Fruit fly (Drosophila melanogaster) whole organism, embryonic: ENCODE measurements around the gene IntS6.

Experiments
- Ada2b ChIP-seq: fragments of 200-800 bp; sonication (Bioruptor generic); IDR thresholded peaks from 2 replicates; pipeline ENCODE4 v1.3.6; 2022; ENCODE audit warnings: missing biosample characterization, missing genetic modification characterization
- Bgb ChIP-seq: fragments of 200-800 bp; sonication (Bioruptor generic); IDR thresholded peaks from 2 replicates; pipeline ENCODE4 v1.3.6; 2022; ENCODE audit warnings: missing biosample characterization, missing genetic modification characterization; ENCODE audit not compliant: partially characterized antibody
- C15 ChIP-seq: fragments of 200-800 bp; sonication (Bioruptor generic); IDR thresholded peaks from 3 replicates; pipeline ENCODE4 v1.3.6; 2022; ENCODE audit warnings: missing biosample characterization, missing genetic modification characterization
- CG10147 ChIP-seq: fragments of 200-800 bp; sonication (Bioruptor generic); optimal IDR thresholded peaks from 2 replicates; lab custom pipeline; 2019; ENCODE audit warnings: missing biosample characterization, mild to moderate bottlenecking, missing genetic modification characterization, moderate library complexity
- CG10543 ChIP-seq: fragments of 200-800 bp; sonication (Bioruptor generic); optimal IDR thresholded peaks from 3 replicates; lab custom pipeline; 2017; ENCODE audit warnings: missing biosample characterization, mild to moderate bottlenecking, missing genetic modification characterization, moderate library complexity
- CG11560 ChIP-seq: fragments of 200-800 bp; sonication (Bioruptor generic); IDR thresholded peaks from 3 replicates; pipeline ENCODE4 v1.3.6; 2022; ENCODE audit warnings: missing biosample characterization, missing genetic modification characterization
- CG12744 ChIP-seq: fragments of 200-800 bp; sonication (Bioruptor generic); optimal IDR thresholded peaks from 2 replicates; lab custom pipeline; 2016; ENCODE audit warnings: missing biosample characterization, missing genetic modification characterization
- CG1529 ChIP-seq: fragments of 200-800 bp; sonication (Bioruptor generic); optimal IDR thresholded peaks from 3 replicates; lab custom pipeline; 2018; ENCODE audit warnings: missing biosample characterization, missing genetic modification characterization
- CG2120 ChIP-seq: fragments of 200-800 bp; sonication (Bioruptor generic); optimal IDR thresholded peaks from 3 replicates; lab custom pipeline; 2016; ENCODE audit warnings: missing biosample characterization, missing genetic modification characterization
- CG2202 ChIP-seq: fragments of 200-800 bp; sonication (Bioruptor generic); optimal IDR thresholded peaks from 2 replicates; lab custom pipeline; 2018; ENCODE audit warnings: missing biosample characterization, mild to moderate bottlenecking, missing genetic modification characterization
- CG34376 ChIP-seq: fragments of 200-800 bp; sonication (Bioruptor generic); optimal IDR thresholded peaks from 2 replicates; lab custom pipeline; 2018; ENCODE audit warnings: missing biosample characterization, mild to moderate bottlenecking, missing genetic modification characterization
- CG4328 ChIP-seq: fragments of 200-800 bp; sonication (Bioruptor generic); optimal IDR thresholded peaks from 3 replicates; lab custom pipeline; 2017; ENCODE audit warnings: missing biosample characterization, missing genetic modification reagents, missing genetic modification characterization
- CG4617 ChIP-seq: fragments of 200-800 bp; sonication (Bioruptor generic); optimal IDR thresholded peaks from 3 replicates; lab custom pipeline; 2016; ENCODE audit warnings: missing biosample characterization, missing genetic modification characterization, borderline replicate concordance
- CG4820 ChIP-seq: fragments of 200-800 bp; sonication (Bioruptor generic); optimal IDR thresholded peaks from 3 replicates; lab custom pipeline; 2016; ENCODE audit warnings: missing biosample characterization, missing genetic modification characterization
- CG6813 ChIP-seq: fragments of 200-800 bp; sonication (Bioruptor generic); optimal IDR thresholded peaks from 2 replicates; lab custom pipeline; 2017; ENCODE audit warnings: missing biosample characterization, missing genetic modification characterization, mild to moderate bottlenecking, moderate library complexity, missing genetic modification reagents
- CG8281 ChIP-seq: fragments of 200-800 bp; sonication (Bioruptor generic); optimal IDR thresholded peaks from 2 replicates; lab custom pipeline; 2018; ENCODE audit warnings: missing biosample characterization, mild to moderate bottlenecking, missing genetic modification characterization, moderate library complexity
- Dek ChIP-seq: fragments of 200-800 bp; sonication (Bioruptor generic); optimal IDR thresholded peaks from 3 replicates; lab custom pipeline; 2019; ENCODE audit warnings: missing biosample characterization, mild to moderate bottlenecking, missing genetic modification characterization, moderate library complexity
- E2f2 ChIP-seq: fragments of 200-800 bp; sonication (Bioruptor generic); IDR thresholded peaks from 2 replicates; pipeline ENCODE4 v1.3.6; 2022; ENCODE audit warnings: missing biosample characterization, missing genetic modification characterization
- Elba2 ChIP-seq: fragments of 200-800 bp; sonication (Bioruptor generic); optimal IDR thresholded peaks from 3 replicates; lab custom pipeline; 2016; ENCODE audit warnings: missing biosample characterization, missing genetic modification characterization
- Fer1 ChIP-seq: fragments of 200-800 bp; sonication (Bioruptor generic); optimal IDR thresholded peaks from 2 replicates; lab custom pipeline; 2017; ENCODE audit warnings: missing biosample characterization, mild to moderate bottlenecking, missing genetic modification characterization
- Fer2 ChIP-seq: fragments of 200-800 bp; sonication (Bioruptor generic); optimal IDR thresholded peaks from 2 replicates; lab custom pipeline; 2018; ENCODE audit warnings: missing biosample characterization, mild to moderate bottlenecking, missing genetic modification characterization, moderate library complexity
- GATAe ChIP-seq: fragments of 200-800 bp; sonication (Bioruptor generic); conservative IDR thresholded peaks from 2 replicates; pipeline ENCODE4 v1.3.6; 2022; ENCODE audit warnings: missing biosample characterization, missing genetic modification characterization
- Gug ChIP-seq: fragments of 200-800 bp; sonication (Bioruptor generic); IDR thresholded peaks from 4 replicates; pipeline ENCODE4 v1.3.6; 2022; ENCODE audit warnings: missing biosample characterization, missing genetic modification characterization
- Kr ChIP-seq: fragments of 200-800 bp; sonication (Bioruptor generic); optimal IDR thresholded peaks from 2 replicates; lab custom pipeline; 2017; ENCODE audit warnings: missing biosample characterization, mild to moderate bottlenecking, missing genetic modification characterization
- Mad ChIP-seq: fragments of 200-800 bp; sonication (Bioruptor generic); optimal IDR thresholded peaks from 2 replicates; lab custom pipeline; 2016; ENCODE audit warnings: missing biosample characterization, missing genetic modification characterization
- Max ChIP-seq: fragments of 200-800 bp; sonication (Bioruptor generic); optimal IDR thresholded peaks from 2 replicates; lab custom pipeline; 2016; ENCODE audit warnings: missing biosample characterization, mild to moderate bottlenecking, missing genetic modification characterization
- Nf-YC ChIP-seq: fragments of 200-800 bp; optimal IDR thresholded peaks from 3 replicates; lab custom pipeline; 2019; ENCODE audit warnings: missing biosample characterization, mild to moderate bottlenecking, missing genetic modification characterization, moderate library complexity
- Side ChIP-seq: fragments of 200-800 bp; sonication (Bioruptor generic); optimal IDR thresholded peaks from 2 replicates; lab custom pipeline; 2016; ENCODE audit warnings: missing biosample characterization, missing genetic modification characterization
- Ssrp ChIP-seq: fragments of 200-800 bp; sonication (Bioruptor generic); optimal IDR thresholded peaks from 2 replicates; lab custom pipeline; 2018; ENCODE audit warnings: missing biosample characterization, mild to moderate bottlenecking, missing genetic modification characterization, moderate library complexity
- Usf ChIP-seq: fragments of 200-800 bp; sonication (Bioruptor generic); optimal IDR thresholded peaks from 2 replicates; lab custom pipeline; 2017; ENCODE audit warnings: missing genotype, missing biosample characterization, missing genetic modification characterization
- YL-1 ChIP-seq: fragments of 200-800 bp; sonication (Bioruptor generic); optimal IDR thresholded peaks from 3 replicates; lab custom pipeline; 2017; ENCODE audit warnings: missing biosample characterization, mild to moderate bottlenecking, missing genetic modification characterization
- chinmo ChIP-seq: fragments of 200-800 bp; sonication (Bioruptor generic); IDR thresholded peaks from 4 replicates; pipeline ENCODE4 v1.3.6; 2022; ENCODE audit warnings: missing biosample characterization, missing genetic modification characterization; ENCODE audit not compliant: partially characterized antibody
- ci ChIP-seq: fragments of 200-800 bp; sonication (Bioruptor generic); IDR thresholded peaks from 3 replicates; pipeline ENCODE4 v1.3.6; 2022; ENCODE audit warnings: missing biosample characterization, missing genetic modification characterization
- crc ChIP-seq: fragments of 200-800 bp; sonication (Bioruptor generic); optimal IDR thresholded peaks from 2 replicates; lab custom pipeline; 2016; ENCODE audit warnings: missing biosample characterization, missing genetic modification characterization
- danr ChIP-seq: fragments of 200-800 bp; sonication (Bioruptor generic); IDR thresholded peaks from 2 replicates; pipeline ENCODE4 v1.3.6; 2022; ENCODE audit warnings: missing biosample characterization, missing genetic modification characterization
- dmrt11E ChIP-seq: fragments of 200-800 bp; sonication (Bioruptor generic); optimal IDR thresholded peaks from 3 replicates; lab custom pipeline; 2018; ENCODE audit warnings: missing biosample characterization, mild to moderate bottlenecking, missing genetic modification characterization, moderate library complexity
- eyg ChIP-seq: fragments of 200-800 bp; sonication (Bioruptor generic); optimal IDR thresholded peaks from 3 replicates; lab custom pipeline; 2016; ENCODE audit warnings: missing biosample characterization, missing genetic modification characterization
- fd102C ChIP-seq: fragments of 200-800 bp; sonication (Bioruptor generic); optimal IDR thresholded peaks from 2 replicates; lab custom pipeline; 2018; ENCODE audit warnings: missing biosample characterization, mild to moderate bottlenecking, missing genetic modification characterization, moderate library complexity
- gcm2 ChIP-seq: fragments of 200-800 bp; sonication (Bioruptor generic); optimal IDR thresholded peaks from 2 replicates; lab custom pipeline; 2016; ENCODE audit warnings: missing biosample characterization, missing genetic modification characterization
- grau ChIP-seq: fragments of 200-800 bp; optimal IDR thresholded peaks from 3 replicates; lab custom pipeline; 2019; ENCODE audit warnings: missing biosample characterization, mild to moderate bottlenecking, missing genetic modification characterization, moderate library complexity
- h ChIP-seq: fragments of >200 bp; optimal IDR thresholded peaks from 2 replicates; lab custom pipeline; 2017
- hbn ChIP-seq: fragments of 200-800 bp; sonication (Bioruptor generic); IDR thresholded peaks from 2 replicates; pipeline ENCODE4 v1.3.6; 2022; ENCODE audit warnings: missing biosample characterization, missing genetic modification characterization; ENCODE audit not compliant: partially characterized antibody
- kah ChIP-seq: fragments of 200-800 bp; sonication (Bioruptor generic); optimal IDR thresholded peaks from 2 replicates; lab custom pipeline; 2018; ENCODE audit warnings: missing biosample characterization, mild to moderate bottlenecking, missing genetic modification characterization
- kni ChIP-seq: fragments of 200-800 bp; sonication (Bioruptor generic); optimal IDR thresholded peaks from 3 replicates; lab custom pipeline; 2017; ENCODE audit warnings: mild to moderate bottlenecking, missing biosample characterization, missing genetic modification reagents, missing genetic modification characterization
- lbe ChIP-seq: fragments of 200-800 bp; sonication (Bioruptor generic); optimal IDR thresholded peaks from 2 replicates; lab custom pipeline; 2016; ENCODE audit warnings: missing biosample characterization, mild to moderate bottlenecking, missing genetic modification characterization
- seq ChIP-seq: fragments of 200-800 bp; sonication (Bioruptor generic); IDR thresholded peaks from 2 replicates; pipeline ENCODE4 v1.3.6; 2022; ENCODE audit warnings: missing biosample characterization, missing genetic modification characterization
- slbo ChIP-seq: fragments of 200-800 bp; sonication (Bioruptor generic); IDR thresholded peaks from 2 replicates; pipeline ENCODE4 v1.3.6; 2022; ENCODE audit warnings: missing biosample characterization, missing genetic modification characterization
- wor ChIP-seq: fragments of 200-800 bp; sonication (Bioruptor generic); IDR thresholded peaks from 2 replicates; pipeline ENCODE4 v1.3.6; 2022; ENCODE audit warnings: missing biosample characterization, missing genetic modification characterization
- zfh1 ChIP-seq: fragments of 200-800 bp; sonication (Bioruptor generic); IDR thresholded peaks from 3 replicates; pipeline ENCODE4 v1.3.6; 2022; ENCODE audit warnings: missing biosample characterization, missing genetic modification characterization

Gene IntS6

dm6 chrX:5699824-5700498 is 47.1 kb downstream of the IntS6 start (continued):
- TF ChIP-seq chinmo (GFP tag; lab: Robert Waterston, UW) (no peak), danr (GFP tag; lab: Robert Waterston, UW) (0 out of 2 replicates have a peak, but pooled peaks have one; percentile 32), Nf-YC (peak; percentile 26), wor (peak; percentile 53), Mad (GFP tag; lab: Kevin White, UChicago) (peak; percentile 38), CG10543 (GFP tag; lab: Kevin White, UChicago) (peak; percentile 70), Fer1 (GFP tag; lab: Kevin White, UChicago) (peak; percentile 47), GATAe (GFP tag; lab: Robert Waterston, UW) (no peak), eyg (GFP tag; lab: Kevin White, UChicago) (no peak), Side (GFP tag; lab: Kevin White, UChicago) (peak; percentile 12), CG4617 (GFP tag; lab: Kevin White, UChicago) (peak; percentile 7), Gug (GFP tag; lab: Robert Waterston, UW) (peak; percentile 43; the same call in 3 of the 4 replicates), h (lab: Kevin White, UChicago) (no peak), CG1529 (GFP tag; lab: Kevin White, UChicago) (peak; percentile 52), hbn (GFP tag; lab: Robert Waterston, UW) (no peak), Elba2 (GFP tag; lab: Kevin White, UChicago) (no peak), zfh1 (peak; percentile 54; the same call in 1 of the 3 replicates), CG11560 (no peak), kni (GFP tag; lab: Kevin White, UChicago) (peak; percentile 13), dmrt11E (peak; percentile 43), fd102C (GFP tag; lab: Kevin White, UChicago) (no peak), slbo (GFP tag; lab: Robert Waterston, UW) (peak; percentile 53; the same call in 1 of the 2 replicates), Dek (tag; lab: Kevin White, UChicago) (peak; percentile 18), CG2202 (tag; lab: Kevin White, UChicago) (peak; percentile 39), YL-1 (GFP tag; lab: Kevin White, UChicago) (no peak), lbe (peak; percentile 46), CG34376 (no peak), CG8281 (peak; percentile 22), Ada2b (peak; percentile 36; the same call in 1 of the 2 replicates), Kr (no peak), Usf (GFP tag; lab: Kevin White, UChicago) (peak; percentile 22), CG2120 (GFP tag; lab: Kevin White, UChicago) (peak; percentile 62), kah (GFP tag; lab: Kevin White, UChicago) (no peak), E2f2 (peak; percentile 35; the same call in 1 of the 2 replicates), ci (GFP tag; lab: Robert Waterston, UW) (peak; percentile 70; the same call in 2 of the 3 replicates), CG4820 (peak; percentile 59), CG4328 (GFP tag; lab: Kevin White, UChicago) (no peak), Fer2 (tag; lab: Kevin White, UChicago) (no peak), C15 (GFP tag; lab: Robert Waterston, UW) (0 out of 3 replicates have a peak, but pooled peaks have one; percentile 19), CG10147 (peak; percentile 50), CG6813 (peak; percentile 39), Bgb (GFP tag; lab: Robert Waterston, UW) (no peak), Max (GFP tag; lab: Kevin White, UChicago) (peak; percentile 17), crc (GFP tag; lab: Kevin White, UChicago) (peak; percentile 18), gcm2 (peak; percentile 10), CG12744 (GFP tag; lab: Kevin White, UChicago) (no peak), seq (peak; percentile 28; the same call in 1 of the 2 replicates), Ssrp (tag; lab: Kevin White, UChicago) (peak; percentile 67), grau (peak; percentile 69)
